Worm (Caenorhabditis elegans) whole organism, L1 larva: ENCODE data around the gene F12A10.1.

Experiments used
- C16A3.4 ChIP-seq: fragments of 150-350 bp; optimal IDR thresholded peaks from 2 replicates; lab custom pipeline; 2014; ENCODE audit warnings: missing biosample characterization, missing genetic modification characterization
- C34B4.2 ChIP-seq: sonication (generic microtip); optimal IDR thresholded peaks from 2 replicates; lab custom pipeline; 2017; ENCODE audit warnings: mild to moderate bottlenecking, missing genetic modification characterization, missing compliant biosample characterization
- aha-1 ChIP-seq: fragments of 150-350 bp; optimal IDR thresholded peaks from 2 replicates; lab custom pipeline; 2014; ENCODE audit warnings: missing biosample characterization, missing genetic modification characterization
- aly-2 ChIP-seq: fragments of 150-350 bp; optimal IDR thresholded peaks from 2 replicates; lab custom pipeline; 2014; ENCODE audit warnings: missing biosample characterization, missing genetic modification characterization
- ama-1 ChIP-seq: fragments of 150-350 bp; optimal IDR thresholded peaks from 2 replicates; lab custom pipeline; 2014
- blmp-1 ChIP-seq: fragments of 150-350 bp; optimal IDR thresholded peaks from 2 replicates; lab custom pipeline; 2014; ENCODE audit warnings: missing biosample characterization, missing genetic modification characterization
- ceh-63 ChIP-seq: fragments of 200-800 bp; sonication (Bioruptor generic); optimal IDR thresholded peaks from 2 replicates; lab custom pipeline; 2018; ENCODE audit warnings: mild to moderate bottlenecking, missing genetic modification characterization, missing compliant biosample characterization
- ceh-8 ChIP-seq: fragments of 200-800 bp; sonication (Bioruptor generic); optimal IDR thresholded peaks from 2 replicates; lab custom pipeline; 2018; ENCODE audit warnings: mild to moderate bottlenecking, missing genetic modification characterization, moderate library complexity, missing compliant biosample characterization
- ceh-88 ChIP-seq: fragments of 200-800 bp; sonication (Bioruptor generic); IDR thresholded peaks from 2 replicates; pipeline ENCODE4 v1.3.6; 2022; ENCODE audit warnings: missing genetic modification characterization, missing compliant biosample characterization
- efl-1 ChIP-seq, 4 experiments: fragments of 150-350 bp; optimal IDR thresholded peaks in 3 of 4; peaks in 1 of 4; 1 replicate in 1 of 4; 2 replicates in 3 of 4; lab custom pipeline; 2014; ENCODE audit warnings: missing biosample characterization in 2 of 4, missing genetic modification characterization in 2 of 4, missing genetic modification reagents in 2 of 4
- efl-3 ChIP-seq: fragments of 200-800 bp; sonication (Bioruptor generic); optimal IDR thresholded peaks from 2 replicates; lab custom pipeline; 2018; ENCODE audit warnings: mild to moderate bottlenecking, missing genetic modification characterization, missing compliant biosample characterization
- egl-13 ChIP-seq: sonication (generic microtip); optimal IDR thresholded peaks from 2 replicates; lab custom pipeline; 2016; ENCODE audit warnings: missing genotype, missing genetic modification reagents, missing genetic modification characterization, missing compliant biosample characterization
- elt-2 ChIP-seq: sonication (generic microtip); optimal IDR thresholded peaks from 2 replicates; lab custom pipeline; 2016; ENCODE audit warnings: missing genetic modification characterization, mild to moderate bottlenecking, inconsistent platforms, missing compliant biosample characterization, missing genetic modification reagents
- fkh-10 ChIP-seq: sonication (generic microtip); optimal IDR thresholded peaks from 2 replicates; lab custom pipeline; 2017; ENCODE audit warnings: missing biosample characterization, missing genetic modification reagents, missing genetic modification characterization
- fkh-8 ChIP-seq: sonication (generic microtip); optimal IDR thresholded peaks from 2 replicates; lab custom pipeline; 2016; ENCODE audit warnings: mild to moderate bottlenecking, missing genetic modification characterization, missing compliant biosample characterization
- grh-1 ChIP-seq: fragments of 200-800 bp; sonication (Bioruptor generic); IDR thresholded peaks from 2 replicates; pipeline ENCODE4 v1.3.6; 2022; ENCODE audit warnings: missing genetic modification reagents, missing genetic modification characterization, missing compliant biosample characterization
- hlh-17 ChIP-seq: fragments of 200-800 bp; sonication (Bioruptor generic); optimal IDR thresholded peaks from 2 replicates; lab custom pipeline; 2018; ENCODE audit warnings: missing genetic modification characterization, mild to moderate bottlenecking, missing compliant biosample characterization, moderate library complexity, borderline replicate concordance
- hlh-4 ChIP-seq: sonication (generic microtip); optimal IDR thresholded peaks from 2 replicates; lab custom pipeline; 2016; ENCODE audit warnings: mild to moderate bottlenecking, missing genetic modification characterization, missing compliant biosample characterization
- hpl-2 ChIP-seq: fragments of 150-350 bp; optimal IDR thresholded peaks from 2 replicates; lab custom pipeline; 2014; ENCODE audit warnings: missing biosample characterization, missing genetic modification reagents, missing genetic modification characterization
- jun-1 ChIP-seq: fragments of 150-350 bp; optimal IDR thresholded peaks from 2 replicates; lab custom pipeline; 2014; ENCODE audit warnings: missing biosample characterization, missing genetic modification reagents, missing genetic modification characterization
- lin-13 ChIP-seq: fragments of 150-350 bp; optimal IDR thresholded peaks from 2 replicates; lab custom pipeline; 2014; ENCODE audit warnings: missing biosample characterization, missing genetic modification reagents, missing genetic modification characterization
- lin-14 ChIP-seq: fragments of 200-800 bp; sonication (Bioruptor generic); optimal IDR thresholded peaks from 2 replicates; lab custom pipeline; 2018; ENCODE audit warnings: mild to moderate bottlenecking, missing genetic modification characterization, moderate library complexity, missing compliant biosample characterization
- lin-15B ChIP-seq: fragments of 150-350 bp; sonication (generic microtip); optimal IDR thresholded peaks from 3 replicates; lab custom pipeline; 2014; ENCODE audit warnings: missing biosample characterization, missing genetic modification characterization
- mef-2 ChIP-seq: fragments of 150-350 bp; optimal IDR thresholded peaks from 2 replicates; lab custom pipeline; 2014; ENCODE audit warnings: missing biosample characterization, missing genetic modification characterization
- nhr-11 ChIP-seq: fragments of 150-350 bp; optimal IDR thresholded peaks from 2 replicates; lab custom pipeline; 2014; ENCODE audit warnings: missing biosample characterization, missing genetic modification characterization
- nhr-19 ChIP-seq: fragments of 200-800 bp; sonication (Bioruptor generic); conservative IDR thresholded peaks from 2 replicates; pipeline ENCODE4 v1.3.6; 2022; ENCODE audit warnings: missing genetic modification characterization, missing compliant biosample characterization
- nhr-20 ChIP-seq: sonication (generic microtip); optimal IDR thresholded peaks from 2 replicates; lab custom pipeline; 2016; ENCODE audit warnings: mild to moderate bottlenecking, missing genetic modification characterization, missing compliant biosample characterization
- nhr-237 ChIP-seq: fragments of 150-350 bp; optimal IDR thresholded peaks from 2 replicates; lab custom pipeline; 2014; ENCODE audit warnings: missing biosample characterization, missing genetic modification characterization
- nhr-28 ChIP-seq: fragments of 150-350 bp; optimal IDR thresholded peaks from 2 replicates; lab custom pipeline; 2014; ENCODE audit warnings: missing biosample characterization, missing genetic modification characterization
- nhr-76 ChIP-seq: sonication (generic microtip); optimal IDR thresholded peaks from 2 replicates; lab custom pipeline; 2017; ENCODE audit warnings: missing biosample characterization, missing genetic modification characterization
- nhr-85 ChIP-seq: sonication (generic microtip); peaks from one replicate; lab custom pipeline; 2016; ENCODE audit warnings: missing genetic modification characterization, inconsistent platforms, missing compliant biosample characterization
- pax-3 ChIP-seq: fragments of 200-800 bp; sonication (Bioruptor generic); optimal IDR thresholded peaks from 2 replicates; lab custom pipeline; 2018; ENCODE audit warnings: mild to moderate bottlenecking, missing genetic modification characterization, moderate library complexity, missing compliant biosample characterization
- pqm-1 ChIP-seq: sonication (generic microtip); optimal IDR thresholded peaks from 3 replicates; lab custom pipeline; 2017; ENCODE audit warnings: missing biosample characterization, missing genetic modification characterization
- rnt-1 ChIP-seq: sonication (generic microtip); optimal IDR thresholded peaks from 2 replicates; lab custom pipeline; 2016; ENCODE audit warnings: mild to moderate bottlenecking, missing genetic modification characterization, moderate library complexity, missing compliant biosample characterization
- snpc-4 ChIP-seq: fragments of 150-350 bp; optimal IDR thresholded peaks from 2 replicates; lab custom pipeline; 2014; ENCODE audit warnings: missing biosample characterization, missing genetic modification characterization
- snu-23 ChIP-seq: sonication (generic microtip); optimal IDR thresholded peaks from 2 replicates; lab custom pipeline; 2016; ENCODE audit warnings: missing genetic modification characterization, missing compliant biosample characterization
- sox-4 ChIP-seq: sonication (generic microtip); optimal IDR thresholded peaks from 2 replicates; lab custom pipeline; 2016; ENCODE audit warnings: missing genetic modification characterization, missing compliant biosample characterization
- sptf-1 ChIP-seq: fragments of 150-350 bp; optimal IDR thresholded peaks from 2 replicates; lab custom pipeline; 2014; ENCODE audit warnings: missing biosample characterization, missing genetic modification characterization
- sup-37 ChIP-seq: fragments of 200-800 bp; sonication (Bioruptor generic); optimal IDR thresholded peaks from 2 replicates; lab custom pipeline; 2018; ENCODE audit warnings: mild to moderate bottlenecking, missing genetic modification characterization, missing compliant biosample characterization
- swsn-7 ChIP-seq: sonication (generic microtip); optimal IDR thresholded peaks from 2 replicates; lab custom pipeline; 2016; ENCODE audit warnings: missing genetic modification characterization, missing compliant biosample characterization
- tlp-1 ChIP-seq: fragments of 150-350 bp; optimal IDR thresholded peaks from 2 replicates; lab custom pipeline; 2014; ENCODE audit warnings: missing biosample characterization, missing genetic modification characterization
- unc-86 ChIP-seq: sonication (generic microtip); optimal IDR thresholded peaks from 2 replicates; lab custom pipeline; 2016; ENCODE audit warnings: missing genetic modification characterization, missing compliant biosample characterization
- unc-98 ChIP-seq: fragments of 200-800 bp; sonication (Bioruptor generic); IDR thresholded peaks from 2 replicates; pipeline ENCODE4 v1.3.6; 2022; ENCODE audit warnings: missing genetic modification characterization, missing compliant biosample characterization
- vab-15 ChIP-seq: sonication (generic microtip); optimal IDR thresholded peaks from 2 replicates; lab custom pipeline; 2017; ENCODE audit warnings: missing genotype, mild to moderate bottlenecking, missing genetic modification characterization, missing compliant biosample characterization
- zag-1 ChIP-seq: fragments of 150-350 bp; optimal IDR thresholded peaks from 2 replicates; lab custom pipeline; 2014; ENCODE audit warnings: missing biosample characterization, missing genetic modification characterization
- zip-4 ChIP-seq: fragments of 200-800 bp; sonication (Bioruptor generic); optimal IDR thresholded peaks from 2 replicates; lab custom pipeline; 2018; ENCODE audit warnings: mild to moderate bottlenecking, missing genetic modification characterization, moderate library complexity, missing compliant biosample characterization
- ztf-4 ChIP-seq: fragments of 150-350 bp; optimal IDR thresholded peaks from 2 replicates; lab custom pipeline; 2014; ENCODE audit warnings: missing biosample characterization, missing genetic modification characterization

Gene F12A10.1

ce11 chrII:5463692-5464300, 32.5 kb upstream of the F12A10.1 start (continued):
- no peak for TF ChIP-seq fkh-8
- TF ChIP-seq hlh-4 (tag; lab: Kevin White, UChicago): no peak
- TF ChIP-seq ama-1 (lab: Kevin White, UChicago): no peak
- peak; percentile 65 for TF ChIP-seq lin-14 (GFP tag; lab: Kevin White, UChicago)
- no peak for TF ChIP-seq elt-2 (tag; lab: Kevin White, UChicago)
- no peak for TF ChIP-seq efl-3 (GFP tag; lab: Kevin White, UChicago)
- TF ChIP-seq mef-2: no peak
- no peak for TF ChIP-seq lin-13 (GFP tag; lab: Kevin White, UChicago)
- TF ChIP-seq ceh-8 (GFP tag; lab: Kevin White, UChicago): no peak
- no peak for TF ChIP-seq unc-86 (tag; lab: Kevin White, UChicago)
- peak; percentile 6 for TF ChIP-seq rnt-1 (tag; lab: Kevin White, UChicago)
- no peak for TF ChIP-seq zip-4 (GFP tag; lab: Kevin White, UChicago)
- no peak for TF ChIP-seq pqm-1 (tag; lab: Kevin White, UChicago)
- peak; percentile 70 for TF ChIP-seq blmp-1 (tag; lab: Kevin White, UChicago)
- TF ChIP-seq sptf-1: no peak
- TF ChIP-seq pax-3 (tag; lab: Kevin White, UChicago): no peak
- no peak for TF ChIP-seq tlp-1 (tag; lab: Kevin White, UChicago)

- TF ChIP-seq nhr-76 (tag; lab: Kevin White, UChicago) (no peak), hlh-4 (tag; lab: Kevin White, UChicago) (no peak), lin-13 (GFP tag; lab: Kevin White, UChicago) (no peak), nhr-85 (peak; percentile 8), snu-23 (GFP tag; lab: Kevin White, UChicago) (no peak), rnt-1 (tag; lab: Kevin White, UChicago) (peak; percentile 39), pqm-1 (tag; lab: Kevin White, UChicago) (no peak), fkh-8 (no peak), grh-1 (GFP tag; lab: Robert Waterston, UW) (no peak), hpl-2 (no peak), zag-1 (tag; lab: Kevin White, UChicago) (no peak), hlh-17 (GFP tag; lab: Kevin White, UChicago) (no peak), nhr-237 (tag; lab: Kevin White, UChicago) (no peak), efl-3 (GFP tag; lab: Kevin White, UChicago) (no peak), lin-14 (GFP tag; lab: Kevin White, UChicago) (peak; percentile 20), efl-1 (optimal IDR thresholded peaks at IDR 0.05; lab: Kevin White, UChicago) (no peak), efl-1 (GFP tag; optimal IDR thresholded peaks at IDR 0.05 in 1 of 2; lab: Kevin White, UChicago) (peak in 1 of 2 experiments; percentile 34), fkh-10 (GFP tag; lab: Kevin White, UChicago) (no peak), nhr-28 (tag; lab: Kevin White, UChicago) (no peak), lin-15B (tag; lab: Kevin White, UChicago) (no peak), jun-1 (no peak), zip-4 (GFP tag; lab: Kevin White, UChicago) (no peak), vab-15 (no peak), ceh-88 (GFP tag; lab: Robert Waterston, UW) (no peak), aha-1 (tag; lab: Kevin White, UChicago) (no peak)
Measured at ce11 chrII:5465729-5466408, 30.5 kb upstream of the F12A10.1 start, which contains the start of gene clr-1. clr-1 (plus strand) TSS chrII:5466358.

ce11 chrII:5473946-5474423, 22.4 kb upstream of the F12A10.1 start, which contains the start of gene mrps-16:
mrps-16 (plus strand) TSS chrII:5474373.
- TF ChIP-seq sox-4 (tag; lab: Kevin White, UChicago) (no peak), ceh-63 (GFP tag; lab: Kevin White, UChicago) (no peak), pax-3 (tag; lab: Kevin White, UChicago) (no peak), hlh-4 (tag; lab: Kevin White, UChicago) (no peak), C16A3.4 (tag; lab: Kevin White, UChicago) (peak; percentile 80), nhr-19 (GFP tag; lab: Robert Waterston, UW) (peak; percentile 78), sup-37 (no peak), unc-98 (GFP tag; lab: Robert Waterston, UW) (no peak), egl-13 (tag; lab: Kevin White, UChicago) (no peak), ceh-88 (GFP tag; lab: Robert Waterston, UW) (no peak), nhr-20 (tag; lab: Kevin White, UChicago) (peak; percentile 73), nhr-11 (tag; lab: Kevin White, UChicago) (no peak), C34B4.2 (no peak), snpc-4 (tag; lab: Kevin White, UChicago) (peak; percentile 38), efl-1 (optimal IDR thresholded peaks at IDR 0.05; lab: Kevin White, UChicago) (peak; percentile 94 to 98), efl-1 (GFP tag; optimal IDR thresholded peaks at IDR 0.05 in 1 of 2; lab: Kevin White, UChicago) (peak; percentile 99 to 100), swsn-7 (peak; percentile 76), aly-2 (tag; lab: Kevin White, UChicago) (peak; percentile 24), ztf-4 (tag; lab: Kevin White, UChicago) (no peak)
